Fruit fly (Drosophila melanogaster) whole organism, embryonic: ENCODE results near the gene Sf3b2.
A peak's percentile ranks its signal among the peaks of the same experiment; 100 is the strongest.

ENCODE experiments used
- CG10462 ChIP-seq: fragments of 200-800 bp; sonication (Bioruptor generic); optimal IDR thresholded peaks from 2 replicates; lab custom pipeline; 2016; ENCODE audit warnings: missing biosample characterization, missing genetic modification characterization
- CG10959 ChIP-seq: fragments of 200-800 bp; sonication (Bioruptor generic); IDR thresholded peaks from 2 replicates; pipeline ENCODE4 v1.3.6; 2022; ENCODE audit warnings: missing biosample characterization, missing genetic modification characterization
- CG11695 ChIP-seq: fragments of 200-800 bp; sonication (Bioruptor generic); IDR thresholded peaks from 3 replicates; pipeline ENCODE4 v1.3.6; 2022; ENCODE audit warnings: missing biosample characterization, missing genetic modification characterization
- CG12155 ChIP-seq: fragments of 200-800 bp; sonication (Bioruptor generic); optimal IDR thresholded peaks from 3 replicates; lab custom pipeline; 2016; ENCODE audit warnings: missing biosample characterization, missing genetic modification characterization
- CG1233 ChIP-seq: fragments of 200-800 bp; sonication (Bioruptor generic); optimal IDR thresholded peaks from 4 replicates; lab custom pipeline; 2018; ENCODE audit warnings: missing biosample characterization, mild to moderate bottlenecking, missing genetic modification characterization
- CG12942 ChIP-seq: fragments of 200-800 bp; sonication (Bioruptor generic); optimal IDR thresholded peaks from 3 replicates; lab custom pipeline; 2016; ENCODE audit warnings: missing biosample characterization, missing genetic modification characterization
- CG13296 ChIP-seq: fragments of 200-800 bp; sonication (Bioruptor generic); optimal IDR thresholded peaks from 3 replicates; lab custom pipeline; 2018; ENCODE audit warnings: missing biosample characterization, mild to moderate bottlenecking, missing genetic modification characterization
- CG13624 ChIP-seq: fragments of 200-800 bp; sonication (Bioruptor generic); optimal IDR thresholded peaks from 2 replicates; lab custom pipeline; 2016; ENCODE audit warnings: missing biosample characterization, missing genetic modification characterization
- CG13775 ChIP-seq: fragments of 200-800 bp; sonication (Bioruptor generic); optimal IDR thresholded peaks from 3 replicates; lab custom pipeline; 2017; ENCODE audit warnings: missing biosample characterization, mild to moderate bottlenecking, missing genetic modification characterization
- CG14860 ChIP-seq: fragments of 200-800 bp; sonication (Bioruptor generic); IDR thresholded peaks from 3 replicates; pipeline ENCODE4 v1.3.6; 2022; ENCODE audit warnings: missing biosample characterization, missing genetic modification characterization; ENCODE audit not compliant: partially characterized antibody
- CG1603 ChIP-seq: fragments of 200-800 bp; sonication (Bioruptor generic); optimal IDR thresholded peaks from 2 replicates; lab custom pipeline; 2019; ENCODE audit warnings: missing biosample characterization, mild to moderate bottlenecking, missing genetic modification characterization, moderate library complexity
- CG16815 ChIP-seq: fragments of 200-800 bp; sonication (Bioruptor generic); optimal IDR thresholded peaks from 3 replicates; lab custom pipeline; 2017; ENCODE audit warnings: missing biosample characterization, mild to moderate bottlenecking, missing genetic modification characterization
- CG17829 ChIP-seq: fragments of 200-800 bp; optimal IDR thresholded peaks from 2 replicates; lab custom pipeline; 2019; ENCODE audit warnings: missing biosample characterization, mild to moderate bottlenecking, missing genetic modification characterization, moderate library complexity
- CG32767 ChIP-seq: fragments of 200-800 bp; sonication (Bioruptor generic); IDR thresholded peaks from 2 replicates; pipeline ENCODE4 v1.3.6; 2022; ENCODE audit warnings: missing biosample characterization, missing genetic modification characterization
- CG4617 ChIP-seq: fragments of 200-800 bp; sonication (Bioruptor generic); optimal IDR thresholded peaks from 3 replicates; lab custom pipeline; 2016; ENCODE audit warnings: missing biosample characterization, missing genetic modification characterization, borderline replicate concordance
- CG7745 ChIP-seq: fragments of 200-800 bp; sonication (Bioruptor generic); optimal IDR thresholded peaks from 2 replicates; lab custom pipeline; 2018; ENCODE audit warnings: missing biosample characterization, mild to moderate bottlenecking, missing genetic modification characterization, moderate library complexity
- CG8924 ChIP-seq: fragments of 200-800 bp; optimal IDR thresholded peaks from 3 replicates; lab custom pipeline; 2019; ENCODE audit warnings: missing biosample characterization, mild to moderate bottlenecking, missing genetic modification characterization, moderate library complexity
- CG8944 ChIP-seq: fragments of 200-800 bp; sonication (Bioruptor generic); optimal IDR thresholded peaks from 3 replicates; lab custom pipeline; 2016; ENCODE audit warnings: missing biosample characterization, missing genetic modification characterization
- CG9215 ChIP-seq: fragments of 200-800 bp; sonication (Bioruptor generic); IDR thresholded peaks from 2 replicates; pipeline ENCODE4 v1.3.6; 2022; ENCODE audit warnings: missing biosample characterization, missing genetic modification characterization
- H2.0 ChIP-seq: fragments of 200-800 bp; sonication (Bioruptor generic); IDR thresholded peaks from 2 replicates; pipeline ENCODE4 v1.3.6; 2022; ENCODE audit warnings: missing biosample characterization, missing genetic modification characterization
- HLH54F ChIP-seq: fragments of 200-800 bp; sonication (Bioruptor generic); optimal IDR thresholded peaks from 3 replicates; lab custom pipeline; 2016; ENCODE audit warnings: missing biosample characterization, missing genetic modification characterization
- HmgD ChIP-seq: fragments of 200-800 bp; sonication (Bioruptor generic); optimal IDR thresholded peaks from 3 replicates; lab custom pipeline; 2016; ENCODE audit warnings: missing biosample characterization, missing genetic modification characterization
- Hmx ChIP-seq: fragments of 200-800 bp; sonication (Bioruptor generic); optimal IDR thresholded peaks from 2 replicates; lab custom pipeline; 2016; ENCODE audit warnings: missing biosample characterization, missing genetic modification characterization
- Hr78 ChIP-seq, 2 experiments: fragments of 200-800 bp in 1 of 2; fragments of >200 bp in 1 of 2; sonication (Bioruptor generic) in 1 of 2; optimal IDR thresholded peaks; 2 replicates each; lab custom pipeline; 2017 to 2019; ENCODE audit warnings: missing biosample characterization in 2 of 2, missing genetic modification characterization in 2 of 2, mild to moderate bottlenecking in 1 of 2, moderate library complexity in 1 of 2
- Hsf ChIP-seq: fragments of 200-800 bp; sonication (Bioruptor generic); optimal IDR thresholded peaks from 3 replicates; lab custom pipeline; 2016; ENCODE audit warnings: missing biosample characterization, missing genetic modification characterization
- MTF-1 ChIP-seq: fragments of 200-800 bp; sonication (Bioruptor generic); optimal IDR thresholded peaks from 2 replicates; lab custom pipeline; 2018; ENCODE audit warnings: missing biosample characterization, mild to moderate bottlenecking, missing genetic modification characterization, borderline replicate concordance
- Nf-YB ChIP-seq: fragments of 200-800 bp; sonication (Bioruptor generic); optimal IDR thresholded peaks from 3 replicates; lab custom pipeline; 2019; ENCODE audit warnings: missing biosample characterization, mild to moderate bottlenecking, missing genetic modification characterization, moderate library complexity
- NfI ChIP-seq: fragments of 200-800 bp; sonication (Bioruptor generic); optimal IDR thresholded peaks from 3 replicates; lab custom pipeline; 2018; ENCODE audit warnings: missing biosample characterization, mild to moderate bottlenecking, missing genetic modification characterization, moderate library complexity
- PHDP ChIP-seq: fragments of 200-800 bp; sonication (Bioruptor generic); optimal IDR thresholded peaks from 3 replicates; lab custom pipeline; 2018; ENCODE audit warnings: missing biosample characterization, mild to moderate bottlenecking, missing genetic modification characterization, moderate library complexity
- Rfx ChIP-seq: fragments of 200-800 bp; sonication (Bioruptor generic); IDR thresholded peaks from 2 replicates; pipeline ENCODE4 v1.3.6; 2022; ENCODE audit warnings: missing biosample characterization, missing genetic modification characterization
- Sry-β ChIP-seq: fragments of 200-800 bp; sonication (Bioruptor generic); optimal IDR thresholded peaks from 2 replicates; lab custom pipeline; 2018; ENCODE audit warnings: missing biosample characterization, mild to moderate bottlenecking, missing genetic modification characterization, moderate library complexity
- ab ChIP-seq: fragments of 200-800 bp; sonication (Bioruptor generic); optimal IDR thresholded peaks from 2 replicates; lab custom pipeline; 2016; ENCODE audit warnings: missing biosample characterization, missing genetic modification characterization
- ara ChIP-seq: fragments of 200-800 bp; sonication (Bioruptor generic); IDR thresholded peaks from 2 replicates; pipeline ENCODE4 v1.3.6; 2022; ENCODE audit warnings: missing biosample characterization, missing genetic modification characterization
- ato ChIP-seq: fragments of 200-800 bp; sonication (Bioruptor generic); IDR thresholded peaks from 2 replicates; pipeline ENCODE4 v1.3.6; 2022; ENCODE audit warnings: missing biosample characterization, missing genetic modification characterization; ENCODE audit not compliant: partially characterized antibody
- dysf ChIP-seq: fragments of 200-800 bp; sonication (Bioruptor generic); IDR thresholded peaks from 3 replicates; pipeline ENCODE4 v1.3.6; 2022; ENCODE audit warnings: missing biosample characterization, missing genetic modification characterization
- en ChIP-seq: fragments of 200-800 bp; sonication (Bioruptor generic); optimal IDR thresholded peaks from 2 replicates; lab custom pipeline; 2016; ENCODE audit warnings: missing biosample characterization, missing genetic modification characterization
- ewg ChIP-seq: fragments of 200-800 bp; sonication (Bioruptor generic); optimal IDR thresholded peaks from 3 replicates; lab custom pipeline; 2017; ENCODE audit warnings: mild to moderate bottlenecking, missing biosample characterization, missing genetic modification reagents, missing genetic modification characterization
- grau ChIP-seq: fragments of 200-800 bp; optimal IDR thresholded peaks from 3 replicates; lab custom pipeline; 2019; ENCODE audit warnings: missing biosample characterization, mild to moderate bottlenecking, missing genetic modification characterization, moderate library complexity
- h ChIP-seq: fragments of >200 bp; optimal IDR thresholded peaks from 2 replicates; lab custom pipeline; 2017
- hkb ChIP-seq, 2 experiments: fragments of 200-800 bp in 1 of 2; fragments of >200 bp in 1 of 2; sonication (Bioruptor generic) in 1 of 2; IDR thresholded peaks in 1 of 2; optimal IDR thresholded peaks in 1 of 2; 2 replicates each; pipeline versions ENCODE4 v1.3.6 to Lab custom; 2017 to 2022; ENCODE audit warnings: missing biosample characterization in 1 of 2, missing genetic modification characterization in 1 of 2
- jumu ChIP-seq: fragments of 200-800 bp; sonication (Bioruptor generic); optimal IDR thresholded peaks from 3 replicates; lab custom pipeline; 2016; ENCODE audit warnings: missing biosample characterization, missing genetic modification characterization
- maf-S ChIP-seq: fragments of 200-800 bp; sonication (Bioruptor generic); optimal IDR thresholded peaks from 2 replicates; lab custom pipeline; 2016; ENCODE audit warnings: missing biosample characterization, missing genetic modification characterization
- mld ChIP-seq: fragments of 200-800 bp; sonication (Bioruptor generic); IDR thresholded peaks from 3 replicates; pipeline ENCODE4 v1.3.6; 2022; ENCODE audit warnings: missing biosample characterization, missing genetic modification characterization; ENCODE audit not compliant: partially characterized antibody
- nmo ChIP-seq: fragments of 200-800 bp; sonication (Bioruptor generic); optimal IDR thresholded peaks from 2 replicates; lab custom pipeline; 2018; ENCODE audit warnings: missing biosample characterization, mild to moderate bottlenecking, missing genetic modification characterization, moderate library complexity
- prd ChIP-seq, 3 experiments: fragments of >200 bp in 2 of 3; fragments of 200-800 bp in 1 of 3; sonication (Bioruptor generic) in 1 of 3; optimal IDR thresholded peaks in 2 of 3; IDR thresholded peaks in 1 of 3; 2 replicates in 2 of 3; 3 replicates in 1 of 3; pipeline versions ENCODE4 v1.3.6 to Lab custom; 2017 to 2022; ENCODE audit warnings: missing biosample characterization in 1 of 3, missing genetic modification characterization in 1 of 3
- sna ChIP-seq: fragments of 200-800 bp; sonication (Bioruptor generic); IDR thresholded peaks from 2 replicates; pipeline ENCODE4 v1.3.6; 2022; ENCODE audit warnings: missing biosample characterization, missing genetic modification characterization; ENCODE audit not compliant: partially characterized antibody
- ttk ChIP-seq: fragments of 200-800 bp; sonication (Bioruptor generic); IDR thresholded peaks from 2 replicates; pipeline ENCODE4 v2.1.2; 2022; ENCODE audit warnings: missing biosample characterization, missing genetic modification characterization
- unc-4 ChIP-seq: fragments of 200-800 bp; sonication (Bioruptor generic); IDR thresholded peaks from 2 replicates; pipeline ENCODE4 v1.3.6; 2022; ENCODE audit warnings: missing biosample characterization, missing genetic modification characterization; ENCODE audit not compliant: partially characterized antibody
- zen ChIP-seq: fragments of 200-800 bp; sonication (Bioruptor generic); optimal IDR thresholded peaks from 3 replicates; lab custom pipeline; 2018; ENCODE audit warnings: missing biosample characterization, mild to moderate bottlenecking, missing genetic modification characterization, moderate library complexity

Sf3b2 gene

DNA sequence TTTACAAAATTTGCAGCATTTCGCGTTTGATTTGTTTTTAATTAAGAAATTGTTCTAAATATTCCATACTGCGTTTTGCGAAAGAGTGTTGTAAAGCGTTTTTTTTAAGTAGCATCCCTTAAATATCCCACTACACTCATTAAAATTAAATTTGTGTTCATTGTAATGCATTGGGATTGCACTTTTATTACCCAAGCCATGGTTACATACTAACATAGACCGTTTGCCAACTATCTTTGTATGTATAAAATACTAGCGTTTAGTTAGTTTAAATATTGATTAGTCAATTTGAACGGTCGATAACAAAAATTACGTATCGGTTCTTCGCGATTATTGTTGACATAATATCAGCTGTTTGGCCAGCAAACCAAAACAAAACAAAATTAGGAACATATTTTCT lies 10.8 kb upstream of the Sf3b2 start, which contains the start of the genes cnir and CG17221 (continued):
- no peak for TF ChIP-seq ato (GFP tag; lab: Robert Waterston, UW)
- TF ChIP-seq CG11695 (GFP tag; lab: Robert Waterston, UW): peak; percentile 48; the same call in 1 of the 3 replicates
- TF ChIP-seq CG32767: no peak
- TF ChIP-seq CG13624 (GFP tag; lab: Kevin White, UChicago): peak; percentile 85
- peak; percentile 67 for TF ChIP-seq grau (tag; lab: Kevin White, UChicago)
- TF ChIP-seq CG7745 (tag; lab: Kevin White, UChicago): peak; percentile 48
- TF ChIP-seq HmgD: no peak
- no peak for TF ChIP-seq Hr78 (GFP tag; optimal IDR thresholded peaks at IDR 0.05; lab: Kevin White, UChicago)
- no peak for TF ChIP-seq hkb (optimal IDR thresholded peaks at IDR 0.05; lab: Kevin White, UChicago)
- TF ChIP-seq hkb (GFP tag; IDR thresholded peaks at IDR 0.05; lab: Robert Waterston, UW): no peak
- no peak for TF ChIP-seq mld
- TF ChIP-seq en: peak; percentile 39
- TF ChIP-seq dysf (GFP tag; lab: Robert Waterston, UW): no peak
- TF ChIP-seq h (lab: Kevin White, UChicago): no peak
- TF ChIP-seq ab: no peak
- peak; percentile 68 for TF ChIP-seq CG17829 (tag; lab: Kevin White, UChicago)
- peak; percentile 65 for TF ChIP-seq jumu (GFP tag; lab: Kevin White, UChicago)
- peak; percentile 61 for TF ChIP-seq CG10462
- TF ChIP-seq HLH54F (GFP tag; lab: Kevin White, UChicago): peak; percentile 76
- TF ChIP-seq CG13296 (GFP tag; lab: Kevin White, UChicago): peak; percentile 63
- peak; percentile 68 for TF ChIP-seq Rfx (GFP tag; lab: Robert Waterston, UW)
- peak; percentile 63 for TF ChIP-seq CG8944
- TF ChIP-seq prd (optimal IDR thresholded peaks at IDR 0.05; lab: Kevin White, UChicago): no peak
- TF ChIP-seq prd (GFP tag; IDR thresholded peaks at IDR 0.05; lab: Robert Waterston, UW): peak; percentile 49; the same call in 1 of the 3 replicates
- TF ChIP-seq CG4617 (GFP tag; lab: Kevin White, UChicago): peak; percentile 88
- TF ChIP-seq CG12942 (GFP tag; lab: Kevin White, UChicago): peak; percentile 54
- TF ChIP-seq NfI (GFP tag; lab: Kevin White, UChicago): peak; percentile 74
- peak; percentile 36 for TF ChIP-seq CG9215 (GFP tag; lab: Robert Waterston, UW)
- peak; percentile 75 for TF ChIP-seq nmo (GFP tag; lab: Kevin White, UChicago)
- TF ChIP-seq ara: 0 out of 2 replicates have a peak, but pooled peaks have one; percentile 12
- TF ChIP-seq CG16815 (GFP tag; lab: Kevin White, UChicago): peak; percentile 15
- TF ChIP-seq CG1233 (GFP tag; lab: Kevin White, UChicago): peak; percentile 60
- TF ChIP-seq ewg: no peak
- TF ChIP-seq Sry-β: no peak
- TF ChIP-seq ttk (GFP tag; lab: Robert Waterston, UW): peak; percentile 69; the same call in 1 of the 2 replicates
- TF ChIP-seq PHDP: peak; percentile 68
- TF ChIP-seq CG8924 (tag; lab: Kevin White, UChicago): peak; percentile 61
- no peak for TF ChIP-seq CG14860
- TF ChIP-seq Hsf (GFP tag; lab: Kevin White, UChicago): peak; percentile 72
- peak; percentile 67; the same call in 1 of the 2 replicates for TF ChIP-seq unc-4
- peak; percentile 52 for TF ChIP-seq Hmx (GFP tag; lab: Kevin White, UChicago)
- no peak for TF ChIP-seq Nf-YB
- TF ChIP-seq zen (tag; lab: Kevin White, UChicago): peak; percentile 78
- TF ChIP-seq MTF-1: no peak
- no peak; the same call in 1 of the 2 replicates for TF ChIP-seq sna
- TF ChIP-seq CG10959: no peak
- TF ChIP-seq CG1603 (tag; lab: Kevin White, UChicago): peak; percentile 72
- TF ChIP-seq CG13775 (GFP tag; lab: Kevin White, UChicago): peak; percentile 58
- peak; percentile 71 for TF ChIP-seq CG12155 (GFP tag; lab: Kevin White, UChicago)
- peak; percentile 66 for TF ChIP-seq maf-S
- TF ChIP-seq H2.0 (GFP tag; lab: Robert Waterston, UW): peak; percentile 43; the same call in 1 of the 2 replicates
